Worm (Caenorhabditis elegans) whole organism, L4/young adult: ENCODE results near the gene F44F4.10.

Experiments used
- dao-5 ChIP-seq: sonication (generic microtip); optimal IDR thresholded peaks from 2 replicates; lab custom pipeline; 2016; ENCODE audit warnings: missing genotype, missing genetic modification characterization, moderate library complexity, missing compliant biosample characterization
- him-1 ChIP-seq: sonication (generic microtip); optimal IDR thresholded peaks from 2 replicates; lab custom pipeline; 2016; ENCODE audit warnings: missing genotype, missing genetic modification reagents, missing genetic modification characterization, missing compliant biosample characterization

ce11 chrII:10885868-10886514 lies 31.1 kb downstream of the F44F4.10 start, which contains the start of gene F44F4.3:
- TF ChIP-seq dao-5 (no peak), him-1 (tag; lab: Kevin White, UChicago) (no peak)
